Worm (Caenorhabditis elegans) whole organism, L4 larva: Measurements from ENCODE around the gene pgp-14.

Experiments used
- F26F4.8 ChIP-seq: fragments of 200-800 bp; sonication (Bioruptor generic); conservative IDR thresholded peaks from 2 replicates; pipeline ENCODE4 v1.3.6; 2022; ENCODE audit warnings: missing genetic modification characterization, missing compliant biosample characterization
- F49E8.2 ChIP-seq: sonication (generic microtip); optimal IDR thresholded peaks from 2 replicates; lab custom pipeline; 2016; ENCODE audit warnings: missing compliant biosample characterization, mild to moderate bottlenecking, missing genetic modification characterization, borderline replicate concordance
- aly-2 ChIP-seq: sonication (generic microtip); optimal IDR thresholded peaks from 2 replicates; lab custom pipeline; 2018; ENCODE audit warnings: missing biosample characterization, missing genetic modification characterization
- ama-1 ChIP-seq: fragments of 150-350 bp; optimal IDR thresholded peaks from 2 replicates; lab custom pipeline; 2014; ENCODE audit warnings: inconsistent platforms, mixed read lengths
- ceh-32 ChIP-seq: sonication (generic microtip); optimal IDR thresholded peaks from 2 replicates; lab custom pipeline; 2016; ENCODE audit warnings: mild to moderate bottlenecking, missing genetic modification characterization, missing compliant biosample characterization; ENCODE audit not compliant: poor library complexity
- ceh-82 ChIP-seq: sonication (generic microtip); optimal IDR thresholded peaks from 2 replicates; lab custom pipeline; 2017; ENCODE audit warnings: missing biosample characterization, missing genetic modification characterization
- nhr-11 ChIP-seq: fragments of 150-350 bp; optimal IDR thresholded peaks from 2 replicates; lab custom pipeline; 2014; ENCODE audit warnings: missing biosample characterization, missing genetic modification characterization
- nhr-25 ChIP-seq: sonication (generic microtip); optimal IDR thresholded peaks from 2 replicates; lab custom pipeline; 2017; ENCODE audit warnings: missing genetic modification characterization, mild to moderate bottlenecking, missing compliant biosample characterization, antibody characterized with exemption, moderate library complexity, borderline replicate concordance; ENCODE audit not compliant: insufficient read depth
- nhr-42 ChIP-seq: fragments of 200-800 bp; sonication (Bioruptor generic); IDR thresholded peaks from 2 replicates; pipeline ENCODE4 v1.3.6; 2022; ENCODE audit warnings: missing genetic modification characterization, missing compliant biosample characterization
- pha-4 ChIP-seq, 2 experiments: fragments of 150-350 bp in 1 of 2; fragments of 200-800 bp in 1 of 2; sonication (Bioruptor generic) in 1 of 2; IDR thresholded peaks in 1 of 2; optimal IDR thresholded peaks in 1 of 2; 2 replicates each; pipeline versions ENCODE4 v1.3.6 to Lab custom; 2014 to 2022; ENCODE audit warnings: missing genetic modification characterization in 2 of 2, missing genetic modification reagents in 2 of 2, missing biosample characterization in 1 of 2, missing compliant biosample characterization in 1 of 2
- pqm-1 ChIP-seq: sonication (generic microtip); optimal IDR thresholded peaks from 2 replicates; lab custom pipeline; 2017; ENCODE audit warnings: missing biosample characterization, missing genetic modification characterization
- saeg-2 ChIP-seq: fragments of 200-800 bp; sonication (Bioruptor generic); IDR thresholded peaks from 2 replicates; pipeline ENCODE4 v1.3.6; 2022; ENCODE audit warnings: missing genetic modification reagents, missing genetic modification characterization, missing compliant biosample characterization
- snpc-4 ChIP-seq: fragments of 150-350 bp; optimal IDR thresholded peaks from 2 replicates; lab custom pipeline; 2014; ENCODE audit warnings: missing biosample characterization, missing genetic modification characterization
- ztf-11 ChIP-seq: fragments of 150-350 bp; optimal IDR thresholded peaks from 2 replicates; lab custom pipeline; 2014; ENCODE audit warnings: missing biosample characterization, missing genetic modification characterization

DNA sequence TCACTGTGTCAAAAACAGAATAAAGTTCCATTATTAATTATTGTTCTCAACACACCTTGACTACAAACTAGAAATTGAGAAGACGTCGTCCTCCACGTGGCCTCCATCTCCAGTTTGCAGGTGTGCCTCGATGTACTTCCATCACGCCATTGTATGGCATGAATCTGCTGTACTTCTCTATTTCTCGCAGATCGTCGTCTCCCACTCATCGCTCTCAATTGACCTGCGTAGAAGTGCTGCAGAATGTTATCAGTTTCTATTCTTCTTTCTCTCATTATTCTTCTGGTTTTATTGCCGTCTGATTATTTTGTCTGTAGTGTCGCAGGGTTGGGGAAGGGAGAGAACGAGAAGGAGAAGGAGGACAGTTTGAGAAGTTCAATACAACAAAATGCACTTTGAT is 10.3 kb upstream of the pgp-14 start:
- TF ChIP-seq nhr-11 (tag; lab: Kevin White, UChicago) (no peak), F26F4.8 (GFP tag; lab: Robert Waterston, UW) (no peak), aly-2 (tag; lab: Kevin White, UChicago) (no peak), ztf-11 (tag; lab: Kevin White, UChicago) (no peak), ama-1 (lab: Kevin White, UChicago) (no peak), snpc-4 (no peak), pqm-1 (tag; lab: Kevin White, UChicago) (peak; percentile 74), ceh-82 (tag; lab: Kevin White, UChicago) (no peak), nhr-42 (GFP tag; lab: Robert Waterston, UW) (no peak), nhr-25 (tag; lab: Kevin White, UChicago) (peak; percentile 65), saeg-2 (GFP tag; lab: Robert Waterston, UW) (no peak), pha-4 (GFP tag; IDR thresholded peaks at IDR 0.05; lab: Robert Waterston, UW) (no peak), pha-4 (tag; optimal IDR thresholded peaks at IDR 0.05; lab: Kevin White, UChicago) (no peak), F49E8.2 (no peak), ceh-32 (no peak)
